Fruit fly (Drosophila melanogaster): Measurements from ENCODE around the gene CG4229.

dm6 chr3L:16569456-16569855 lies 12.8 kb downstream of the CG4229 start:
- TF ChIP-seq Jra (GFP tag; optimal IDR thresholded peaks at IDR 0.05) (no peak), usp (GFP tag; optimal IDR thresholded peaks at IDR 0.05) (no peak), woc (GFP tag; optimal IDR thresholded peaks at IDR 0.05) (no peak), brk (GFP tag; optimal IDR thresholded peaks at IDR 0.05) (no peak), Abd-B (GFP tag; optimal IDR thresholded peaks at IDR 0.05) (no peak)
